Worm (Caenorhabditis elegans): ENCODE measurements around the gene W02D7.6.

W02D7.6 gene

ce11 chrV:8304461-8305195 lies 3.3 kb upstream of the W02D7.6 start, which contains the start of gene W02D7.11:
Gene W02D7.11 (minus strand): TSS chrV:8304511.
- no peak for TF ChIP-seq mep-1 (tag; optimal IDR thresholded peaks at IDR 0.05)
- no peak for TF ChIP-seq mls-2 (tag; optimal IDR thresholded peaks at IDR 0.05)

- TF ChIP-seq sptf-1 (tag; optimal IDR thresholded peaks at IDR 0.05) (no peak), nhr-237 (tag; optimal IDR thresholded peaks at IDR 0.05) (peak; percentile 35), mep-1 (tag; optimal IDR thresholded peaks at IDR 0.05) (peak; percentile 39), lsy-2 (tag; optimal IDR thresholded peaks at IDR 0.05) (peak; percentile 15), snpc-4 (tag; optimal IDR thresholded peaks at IDR 0.05) (no peak), unc-120 (tag; optimal IDR thresholded peaks at IDR 0.05; ENCODE audit: poor library complexity, severe bottlenecking) (peak; percentile 5)
These were observed 1.2 kb upstream of the W02D7.6 start, which contains the start of gene sel-9 for ce11 chrV:8302522-8302921. Gene sel-9 (minus strand): TSS chrV:8302580.

ce11 chrV:8299191-8299854 lies 2.0 kb downstream of the W02D7.6 start, which contains the start of gene W02D7.5:
Gene W02D7.5 (minus strand): TSS chrV:8299241.
- TF ChIP-seq nhr-76 (tag; optimal IDR thresholded peaks at IDR 0.05) (no peak), mls-2 (tag; optimal IDR thresholded peaks at IDR 0.05) (no peak), sem-2 (GFP tag; optimal IDR thresholded peaks at IDR 0.05) (no peak)

ce11 chrV:8297504-8297903 lies 3.8 kb downstream of the W02D7.6 start, which contains the start of gene W02D7.4:
Gene W02D7.4 (minus strand): TSS chrV:8297604.
- TF ChIP-seq tbx-8 (GFP tag; optimal IDR thresholded peaks at IDR 0.05) (no peak), mls-2 (tag; optimal IDR thresholded peaks at IDR 0.05) (no peak), nhr-28 (tag; optimal IDR thresholded peaks at IDR 0.05) (no peak), lsy-2 (tag; optimal IDR thresholded peaks at IDR 0.05) (no peak), unc-62 (GFP tag; optimal IDR thresholded peaks at IDR 0.05) (no peak), mab-5 (tag; optimal IDR thresholded peaks at IDR 0.05) (no peak), lin-13 (tag; optimal IDR thresholded peaks at IDR 0.05) (no peak), unc-39 (tag; optimal IDR thresholded peaks at IDR 0.05) (no peak), elt-1 (tag; optimal IDR thresholded peaks at IDR 0.05; ENCODE audit: borderline replicate concordance, insufficient read depth) (no peak), nhr-76 (tag; optimal IDR thresholded peaks at IDR 0.05) (no peak), zip-8 (tag; optimal IDR thresholded peaks at IDR 0.05) (no peak), elt-3 (tag; optimal IDR thresholded peaks at IDR 0.05) (no peak), unc-120 (tag; optimal IDR thresholded peaks at IDR 0.05; ENCODE audit: poor library complexity, severe bottlenecking) (no peak), sptf-1 (tag; optimal IDR thresholded peaks at IDR 0.05) (no peak), ceh-83 (GFP tag; optimal IDR thresholded peaks at IDR 0.05) (no peak), bed-3 (GFP tag; optimal IDR thresholded peaks at IDR 0.05) (no peak), blmp-1 (tag; optimal IDR thresholded peaks at IDR 0.05) (no peak), ham-2 (GFP tag; optimal IDR thresholded peaks at IDR 0.05) (no peak), drap-1 (GFP tag; optimal IDR thresholded peaks at IDR 0.05) (no peak), ceh-43 (GFP tag; optimal IDR thresholded peaks at IDR 0.05) (no peak)

- no peak for TF ChIP-seq unc-39 (tag; optimal IDR thresholded peaks at IDR 0.05)
- TF ChIP-seq drap-1 (GFP tag; optimal IDR thresholded peaks at IDR 0.05): no peak
- no peak for TF ChIP-seq nhr-76 (tag; optimal IDR thresholded peaks at IDR 0.05)
- TF ChIP-seq lsy-2 (tag; optimal IDR thresholded peaks at IDR 0.05): no peak
- TF ChIP-seq nhr-12 (tag; optimal IDR thresholded peaks at IDR 0.05): no peak
- no peak for TF ChIP-seq tbx-8 (GFP tag; optimal IDR thresholded peaks at IDR 0.05)
- TF ChIP-seq lin-13 (tag; optimal IDR thresholded peaks at IDR 0.05): no peak
- TF ChIP-seq hlh-1 (tag; optimal IDR thresholded peaks at IDR 0.05): no peak
- no peak for TF ChIP-seq ham-2 (GFP tag; optimal IDR thresholded peaks at IDR 0.05)
- no peak for TF ChIP-seq mep-1 (tag; optimal IDR thresholded peaks at IDR 0.05)
These were observed 5.4 kb downstream of the W02D7.6 start, which contains the start of gene smex-1 for ce11 chrV:8295866-8296265. Gene smex-1 (minus strand): TSS chrV:8295966.

ce11 chrV:8291764-8292163 lies 9.5 kb downstream of the W02D7.6 start, which contains the start of gene srg-33:
Gene srg-33 (plus strand): TSS chrV:8292064.
- no peak for TF ChIP-seq hlh-1 (tag; optimal IDR thresholded peaks at IDR 0.05)
- no peak for TF ChIP-seq flh-1 (GFP tag; optimal IDR thresholded peaks at IDR 0.05)
- TF ChIP-seq drap-1 (GFP tag; optimal IDR thresholded peaks at IDR 0.05): no peak
- TF ChIP-seq nhr-12 (tag; optimal IDR thresholded peaks at IDR 0.05): no peak
- no peak for TF ChIP-seq pha-4 (tag; optimal IDR thresholded peaks at IDR 0.05)
- no peak for TF ChIP-seq cnd-1 (tag; optimal IDR thresholded peaks at IDR 0.05)
- no peak for TF ChIP-seq unc-120 (tag; optimal IDR thresholded peaks at IDR 0.05; ENCODE audit: poor library complexity, severe bottlenecking)
- TF ChIP-seq lin-13 (tag; optimal IDR thresholded peaks at IDR 0.05): no peak
- no peak for TF ChIP-seq snpc-4 (tag; optimal IDR thresholded peaks at IDR 0.05)
- no peak for TF ChIP-seq unc-39 (tag; optimal IDR thresholded peaks at IDR 0.05)
- TF ChIP-seq nhr-237 (tag; optimal IDR thresholded peaks at IDR 0.05): no peak
- no peak for TF ChIP-seq mls-2 (tag; optimal IDR thresholded peaks at IDR 0.05)
- TF ChIP-seq lin-32 (GFP tag; optimal IDR thresholded peaks at IDR 0.05): no peak
- no peak for TF ChIP-seq bed-3 (GFP tag; optimal IDR thresholded peaks at IDR 0.05)
- TF ChIP-seq mab-5 (tag; optimal IDR thresholded peaks at IDR 0.05): no peak
- no peak for TF ChIP-seq ces-1 (GFP tag; optimal IDR thresholded peaks at IDR 0.05)
